Worm (Caenorhabditis elegans): ENCODE data around the gene aass-1.
A peak's percentile ranks its signal among the peaks of the same experiment; 100 is the strongest.
"Not testable (repeated sequence)": the region's sequence is repeated elsewhere in the genome, so short reads cannot be mapped to it uniquely, and the experiment has no call there.

- not testable (repeated sequence) for TF ChIP-seq ztf-28 (GFP tag; IDR thresholded peaks at IDR 0.05); mel-28 (tag; optimal IDR thresholded peaks at IDR 0.05; ENCODE audit: borderline replicate concordance); ztf-22 (GFP tag; optimal IDR thresholded peaks at IDR 0.05); unc-62 (GFP tag; optimal IDR thresholded peaks at IDR 0.05); B0261.1 (tag; optimal IDR thresholded peaks at IDR 0.05)
- peak; percentile 16; the same call in 1 of the 2 replicates for TF ChIP-seq dox-1 (GFP tag; IDR thresholded peaks at IDR 0.05)
Observed at ce11 chrIV:281247-281646, 36.3 kb downstream of the aass-1 start.
